Worm (Caenorhabditis elegans): ENCODE results near the gene H38K22.9.

DNA sequence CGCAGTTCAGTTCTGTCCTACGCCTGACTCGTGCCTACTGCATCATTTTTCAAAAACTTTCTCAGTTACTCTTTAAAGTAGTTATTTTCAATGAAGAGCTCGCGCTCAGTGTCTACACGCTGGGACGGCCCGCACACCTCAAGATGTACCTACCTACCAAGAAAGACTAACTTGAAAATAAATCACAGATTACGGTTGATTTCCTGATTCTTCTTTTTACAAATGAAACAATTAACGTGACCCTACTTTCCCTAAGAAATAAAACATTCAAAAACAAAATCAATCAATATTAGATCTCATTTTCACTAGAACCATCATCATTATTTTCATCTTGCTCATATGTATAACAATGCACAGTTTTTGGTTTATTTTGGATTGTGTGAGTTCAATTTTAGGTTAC is 2.6 kb upstream of the H38K22.9 start, which contains the start of gene H38K22.7:
- no peak for TF ChIP-seq snpc-4 (tag; optimal IDR thresholded peaks at IDR 0.05)
- TF ChIP-seq nhr-12 (tag; optimal IDR thresholded peaks at IDR 0.05), result no peak
- TF ChIP-seq ztf-11 (tag; optimal IDR thresholded peaks at IDR 0.05), result no peak
- TF ChIP-seq nhr-28 (tag; optimal IDR thresholded peaks at IDR 0.05), result no peak
- no peak for TF ChIP-seq elt-1 (tag; optimal IDR thresholded peaks at IDR 0.05; ENCODE audit: borderline replicate concordance, insufficient read depth)
- TF ChIP-seq nhr-237 (tag; optimal IDR thresholded peaks at IDR 0.05), result no peak
- no peak for TF ChIP-seq zip-8 (tag; optimal IDR thresholded peaks at IDR 0.05)
- no peak for TF ChIP-seq nhr-76 (tag; optimal IDR thresholded peaks at IDR 0.05)
- no peak for TF ChIP-seq mep-1 (tag; optimal IDR thresholded peaks at IDR 0.05)
- TF ChIP-seq elt-3 (tag; optimal IDR thresholded peaks at IDR 0.05), result no peak
